Worm (Caenorhabditis elegans) whole organism, mixed stage, embryonic: ENCODE results near the gene srz-67.

Experiments used
- M03D4.4 ChIP-seq: sonication (generic microtip); optimal IDR thresholded peaks from 2 replicates; lab custom pipeline; 2017; ENCODE audit warnings: mild to moderate bottlenecking, missing genetic modification characterization, missing compliant biosample characterization
- bed-3 ChIP-seq: fragments of 200-800 bp; sonication (Bioruptor generic); optimal IDR thresholded peaks from 3 replicates; lab custom pipeline; 2018; ENCODE audit warnings: mild to moderate bottlenecking, missing genetic modification characterization, moderate library complexity, missing compliant biosample characterization
- blmp-1 ChIP-seq: fragments of 150-350 bp; optimal IDR thresholded peaks from 2 replicates; lab custom pipeline; 2014; ENCODE audit warnings: missing biosample characterization, missing genetic modification characterization
- ceh-39 ChIP-seq: fragments of 150-350 bp; optimal IDR thresholded peaks from 2 replicates; lab custom pipeline; 2014; ENCODE audit warnings: missing biosample characterization, missing genetic modification characterization
- ceh-43 ChIP-seq: fragments of 200-800 bp; sonication (Bioruptor generic); optimal IDR thresholded peaks from 2 replicates; lab custom pipeline; 2018; ENCODE audit warnings: mild to moderate bottlenecking, missing genetic modification characterization, moderate library complexity, missing compliant biosample characterization
- ceh-83 ChIP-seq: fragments of 200-800 bp; sonication (Bioruptor generic); optimal IDR thresholded peaks from 2 replicates; lab custom pipeline; 2018; ENCODE audit warnings: mild to moderate bottlenecking, missing genetic modification characterization, missing compliant biosample characterization
- ces-1 ChIP-seq: fragments of 150-350 bp; optimal IDR thresholded peaks from 2 replicates; lab custom pipeline; 2014; ENCODE audit warnings: missing biosample characterization, missing genetic modification reagents, missing genetic modification characterization
- cnd-1 ChIP-seq: fragments of 200-800 bp; sonication (Bioruptor generic); optimal IDR thresholded peaks from 2 replicates; lab custom pipeline; 2018; ENCODE audit warnings: mild to moderate bottlenecking, missing genetic modification characterization, missing compliant biosample characterization
- drap-1 ChIP-seq: fragments of 200-800 bp; sonication (Bioruptor generic); optimal IDR thresholded peaks from 3 replicates; lab custom pipeline; 2018; ENCODE audit warnings: mild to moderate bottlenecking, missing genetic modification characterization, missing compliant biosample characterization
- elt-1 ChIP-seq: sonication (generic microtip); optimal IDR thresholded peaks from 2 replicates; lab custom pipeline; 2017; ENCODE audit warnings: missing genetic modification characterization, mild to moderate bottlenecking, missing compliant biosample characterization, antibody characterized with exemption, moderate library complexity, borderline replicate concordance; ENCODE audit not compliant: insufficient read depth
- elt-3 ChIP-seq: fragments of 150-350 bp; optimal IDR thresholded peaks from 2 replicates; lab custom pipeline; 2014; ENCODE audit warnings: missing biosample characterization, missing genetic modification characterization
- flh-1 ChIP-seq: fragments of 200-800 bp; sonication (Bioruptor generic); optimal IDR thresholded peaks from 2 replicates; lab custom pipeline; 2018; ENCODE audit warnings: mild to moderate bottlenecking, missing genetic modification characterization, moderate library complexity, missing compliant biosample characterization
- ham-2 ChIP-seq: fragments of 200-800 bp; sonication (Bioruptor generic); optimal IDR thresholded peaks from 2 replicates; lab custom pipeline; 2018; ENCODE audit warnings: mild to moderate bottlenecking, missing genetic modification characterization, missing compliant biosample characterization
- hlh-1 ChIP-seq: fragments of 150-350 bp; optimal IDR thresholded peaks from 2 replicates; lab custom pipeline; 2014; ENCODE audit warnings: missing biosample characterization, missing genetic modification reagents, missing genetic modification characterization
- lin-13 ChIP-seq: fragments of 150-350 bp; optimal IDR thresholded peaks from 2 replicates; lab custom pipeline; 2014; ENCODE audit warnings: missing biosample characterization, missing genetic modification characterization
- lin-32 ChIP-seq: fragments of 200-800 bp; sonication (Bioruptor generic); optimal IDR thresholded peaks from 2 replicates; lab custom pipeline; 2018; ENCODE audit warnings: mild to moderate bottlenecking, missing genetic modification characterization, missing compliant biosample characterization
- lsy-2 ChIP-seq: fragments of 150-350 bp; optimal IDR thresholded peaks from 2 replicates; lab custom pipeline; 2014; ENCODE audit warnings: missing biosample characterization, missing genetic modification characterization
- mab-5 ChIP-seq: fragments of 150-350 bp; optimal IDR thresholded peaks from 2 replicates; lab custom pipeline; 2014; ENCODE audit warnings: missing biosample characterization, missing genetic modification characterization
- mls-2 ChIP-seq: sonication (generic microtip); optimal IDR thresholded peaks from 2 replicates; lab custom pipeline; 2016; ENCODE audit warnings: mild to moderate bottlenecking, missing genetic modification characterization, moderate library complexity, missing compliant biosample characterization
- nhr-12 ChIP-seq: fragments of 150-350 bp; optimal IDR thresholded peaks from 2 replicates; lab custom pipeline; 2014; ENCODE audit warnings: missing biosample characterization, missing genetic modification characterization
- nhr-237 ChIP-seq: fragments of 150-350 bp; optimal IDR thresholded peaks from 2 replicates; lab custom pipeline; 2014; ENCODE audit warnings: missing biosample characterization, missing genetic modification characterization
- nhr-28 ChIP-seq: fragments of 150-350 bp; optimal IDR thresholded peaks from 2 replicates; lab custom pipeline; 2014; ENCODE audit warnings: missing biosample characterization, missing genetic modification characterization
- nhr-76 ChIP-seq: sonication (generic microtip); optimal IDR thresholded peaks from 2 replicates; lab custom pipeline; 2017; ENCODE audit warnings: missing biosample characterization, missing genetic modification characterization
- pha-4 ChIP-seq: fragments of 150-350 bp; optimal IDR thresholded peaks from 2 replicates; lab custom pipeline; 2018; ENCODE audit warnings: missing biosample characterization, missing genetic modification reagents, missing genetic modification characterization
- sem-2 ChIP-seq: fragments of 200-800 bp; sonication (Bioruptor generic); optimal IDR thresholded peaks from 2 replicates; lab custom pipeline; 2018; ENCODE audit warnings: mild to moderate bottlenecking, missing genetic modification characterization, missing compliant biosample characterization
- snpc-4 ChIP-seq: fragments of 150-350 bp; optimal IDR thresholded peaks from 2 replicates; lab custom pipeline; 2014; ENCODE audit warnings: missing biosample characterization, missing genetic modification characterization
- sptf-1 ChIP-seq: sonication (generic microtip); optimal IDR thresholded peaks from 2 replicates; lab custom pipeline; 2017; ENCODE audit warnings: mild to moderate bottlenecking, missing genetic modification characterization, moderate library complexity, missing compliant biosample characterization
- unc-120 ChIP-seq: sonication (generic microtip); optimal IDR thresholded peaks from 2 replicates; lab custom pipeline; 2017; ENCODE audit warnings: missing genetic modification characterization, missing compliant biosample characterization; ENCODE audit not compliant: poor library complexity, severe bottlenecking
- unc-39 ChIP-seq: fragments of 150-350 bp; optimal IDR thresholded peaks from 2 replicates; lab custom pipeline; 2014; ENCODE audit warnings: missing biosample characterization, missing genetic modification characterization
- unc-62 ChIP-seq: fragments of 150-350 bp; optimal IDR thresholded peaks from 2 replicates; lab custom pipeline; 2014; ENCODE audit warnings: missing biosample characterization, missing genetic modification reagents, missing genetic modification characterization
- zip-8 ChIP-seq: fragments of 150-350 bp; optimal IDR thresholded peaks from 2 replicates; lab custom pipeline; 2014; ENCODE audit warnings: missing biosample characterization, missing genetic modification characterization

The srz-67 gene

ce11 chrII:3274923-3275322 is 38.0 kb upstream of the srz-67 start, which contains the start of gene F02E11.3:
F02E11.3 (minus strand) TSS chrII:3275023.
- TF ChIP-seq ham-2, result no peak
- TF ChIP-seq unc-62 (GFP tag; lab: Kevin White, UChicago), result no peak
- TF ChIP-seq unc-39 (tag; lab: Kevin White, UChicago), result no peak
- no peak for TF ChIP-seq drap-1 (GFP tag; lab: Kevin White, UChicago)
- no peak for TF ChIP-seq bed-3
- TF ChIP-seq lin-32 (GFP tag; lab: Kevin White, UChicago), result no peak
- no peak for TF ChIP-seq snpc-4 (tag; lab: Kevin White, UChicago)
- no peak for TF ChIP-seq lin-13 (tag; lab: Kevin White, UChicago)
- TF ChIP-seq nhr-28 (tag; lab: Kevin White, UChicago), result no peak
- TF ChIP-seq flh-1 (GFP tag; lab: Kevin White, UChicago), result no peak
- TF ChIP-seq ceh-83 (GFP tag; lab: Kevin White, UChicago), result no peak
- no peak for TF ChIP-seq sptf-1 (tag; lab: Kevin White, UChicago)
- TF ChIP-seq zip-8 (tag; lab: Kevin White, UChicago), result no peak
- no peak for TF ChIP-seq cnd-1 (tag; lab: Kevin White, UChicago)
- no peak for TF ChIP-seq sem-2 (GFP tag; lab: Kevin White, UChicago)
- no peak for TF ChIP-seq lsy-2 (tag; lab: Kevin White, UChicago)
- no peak for TF ChIP-seq unc-120 (tag; lab: Kevin White, UChicago)
- no peak for TF ChIP-seq nhr-237 (tag; lab: Kevin White, UChicago)
- no peak for TF ChIP-seq elt-1 (tag; lab: Kevin White, UChicago)

ce11 chrII:3270598-3270997 is 33.7 kb upstream of the srz-67 start:
- TF ChIP-seq mls-2 (tag; lab: Kevin White, UChicago), result no peak

ce11 chrII:3267815-3268214 is 30.9 kb upstream of the srz-67 start:
- TF ChIP-seq ces-1 (GFP tag; lab: Kevin White, UChicago), result no peak
- no peak for TF ChIP-seq pha-4
- TF ChIP-seq nhr-28 (tag; lab: Kevin White, UChicago), result no peak
- TF ChIP-seq cnd-1 (tag; lab: Kevin White, UChicago), result peak; percentile 30
- TF ChIP-seq unc-39 (tag; lab: Kevin White, UChicago), result no peak
- peak; percentile 26 for TF ChIP-seq drap-1 (GFP tag; lab: Kevin White, UChicago)
- TF ChIP-seq elt-3 (tag; lab: Kevin White, UChicago), result no peak
- TF ChIP-seq M03D4.4 (tag; lab: Kevin White, UChicago), result no peak
- no peak for TF ChIP-seq ceh-39 (tag; lab: Kevin White, UChicago)
- no peak for TF ChIP-seq snpc-4 (tag; lab: Kevin White, UChicago)
- no peak for TF ChIP-seq flh-1 (GFP tag; lab: Kevin White, UChicago)
- TF ChIP-seq bed-3, result no peak
- TF ChIP-seq zip-8 (tag; lab: Kevin White, UChicago), result no peak
- TF ChIP-seq blmp-1 (tag; lab: Kevin White, UChicago), result no peak
- no peak for TF ChIP-seq ceh-43 (GFP tag; lab: Kevin White, UChicago)
- no peak for TF ChIP-seq sptf-1 (tag; lab: Kevin White, UChicago)
- no peak for TF ChIP-seq mls-2 (tag; lab: Kevin White, UChicago)
- peak; percentile 53 for TF ChIP-seq ceh-83 (GFP tag; lab: Kevin White, UChicago)
- no peak for TF ChIP-seq nhr-76
- TF ChIP-seq sem-2 (GFP tag; lab: Kevin White, UChicago), result no peak
- TF ChIP-seq, all 35 proteins: peak for 3

- no peak for TF ChIP-seq lin-32 (GFP tag; lab: Kevin White, UChicago)
- no peak for TF ChIP-seq unc-62 (GFP tag; lab: Kevin White, UChicago)
- TF ChIP-seq elt-1 (tag; lab: Kevin White, UChicago), result no peak
- TF ChIP-seq zip-8 (tag; lab: Kevin White, UChicago), result no peak
- TF ChIP-seq nhr-12, result no peak
- TF ChIP-seq mab-5, result no peak
Measured at ce11 chrII:3267365-3267764, 30.4 kb upstream of the srz-67 start, which contains the start of gene F02E11.7. F02E11.7 (plus strand) TSS chrII:3267665.

- no peak for TF ChIP-seq snpc-4 (tag; lab: Kevin White, UChicago)
- TF ChIP-seq sptf-1 (tag; lab: Kevin White, UChicago), result no peak
- no peak for TF ChIP-seq ces-1 (GFP tag; lab: Kevin White, UChicago)
- TF ChIP-seq sem-2 (GFP tag; lab: Kevin White, UChicago), result no peak
- TF ChIP-seq lin-13 (tag; lab: Kevin White, UChicago), result no peak
- no peak for TF ChIP-seq hlh-1 (tag; lab: Kevin White, UChicago)
- no peak for TF ChIP-seq unc-120 (tag; lab: Kevin White, UChicago)
- no peak for TF ChIP-seq nhr-28 (tag; lab: Kevin White, UChicago)
- TF ChIP-seq elt-1 (tag; lab: Kevin White, UChicago), result no peak
- no peak for TF ChIP-seq ceh-39 (tag; lab: Kevin White, UChicago)
- TF ChIP-seq drap-1 (GFP tag; lab: Kevin White, UChicago), result no peak
- no peak for TF ChIP-seq nhr-237 (tag; lab: Kevin White, UChicago)
- TF ChIP-seq ham-2, result no peak
- no peak for TF ChIP-seq lsy-2 (tag; lab: Kevin White, UChicago)
Measured at ce11 chrII:3264704-3265103, 27.8 kb upstream of the srz-67 start.
